Worm (Caenorhabditis elegans): ENCODE results near the gene jmjd-4.

ce11 chrIII:10311016-10311415 lies 22.8 kb downstream of the jmjd-4 start, which contains the start of gene T07A5.7:
- TF ChIP-seq tbx-37 (GFP tag; conservative IDR thresholded peaks at IDR 0.05) (no peak), ama-1 (optimal IDR thresholded peaks at IDR 0.05) (no peak), ceh-36 (tag; optimal IDR thresholded peaks at IDR 0.05) (no peak)

Data from whole organism, early embryonic.